Worm (Caenorhabditis elegans) whole organism, young adult: ENCODE results near the gene ddo-2.

Experiments
- B0019.2 ChIP-seq: fragments of 200-800 bp; sonication (Bioruptor generic); conservative IDR thresholded peaks from 2 replicates; pipeline ENCODE4 v1.3.6; 2022; ENCODE audit warnings: missing genetic modification reagents, missing genetic modification characterization, missing compliant biosample characterization
- D2030.7 ChIP-seq: fragments of 200-800 bp; sonication (Bioruptor generic); IDR thresholded peaks from 2 replicates; pipeline ENCODE4 v1.3.6; 2022; ENCODE audit warnings: missing genetic modification reagents, missing genetic modification characterization, missing compliant biosample characterization
- F22D6.2 ChIP-seq: sonication (generic microtip); optimal IDR thresholded peaks from 2 replicates; lab custom pipeline; 2016; ENCODE audit warnings: mild to moderate bottlenecking, missing genetic modification characterization, missing compliant biosample characterization
- F39B2.1 ChIP-seq: fragments of 200-800 bp; sonication (Bioruptor generic); IDR thresholded peaks from 2 replicates; pipeline ENCODE4 v1.3.6; 2022; ENCODE audit warnings: missing genetic modification reagents, missing genetic modification characterization, missing compliant biosample characterization
- F52B5.7 ChIP-seq: sonication (generic microtip); optimal IDR thresholded peaks from 2 replicates; lab custom pipeline; 2016; ENCODE audit warnings: mild to moderate bottlenecking, missing genetic modification characterization, missing compliant biosample characterization
- F57A8.1 ChIP-seq: fragments of 200-800 bp; sonication (Bioruptor generic); optimal IDR thresholded peaks from 2 replicates; lab custom pipeline; 2018; ENCODE audit warnings: mild to moderate bottlenecking, missing genetic modification characterization, moderate library complexity, missing compliant biosample characterization
- F57C9.4 ChIP-seq: sonication (generic microtip); optimal IDR thresholded peaks from 2 replicates; lab custom pipeline; 2017; ENCODE audit warnings: mild to moderate bottlenecking, missing genetic modification characterization, missing compliant biosample characterization
- T07F8.4 ChIP-seq: sonication (generic microtip); optimal IDR thresholded peaks from 2 replicates; lab custom pipeline; 2016; ENCODE audit warnings: mild to moderate bottlenecking, missing genetic modification characterization, moderate library complexity, missing compliant biosample characterization
- Y56A3A.18 ChIP-seq: fragments of 200-800 bp; sonication (Bioruptor generic); IDR thresholded peaks from 2 replicates; pipeline ENCODE4 v1.3.6; 2022; ENCODE audit warnings: missing genetic modification reagents, missing genetic modification characterization, missing compliant biosample characterization
- akir-1 ChIP-seq: fragments of 200-800 bp; sonication (Bioruptor generic); optimal IDR thresholded peaks from 2 replicates; lab custom pipeline; 2018; ENCODE audit warnings: mild to moderate bottlenecking, missing genetic modification characterization, moderate library complexity, missing compliant biosample characterization
- attf-3 ChIP-seq: fragments of 200-800 bp; sonication (Bioruptor generic); conservative IDR thresholded peaks from 2 replicates; pipeline ENCODE4 v1.3.6; 2022; ENCODE audit warnings: missing genetic modification reagents, missing genetic modification characterization, missing compliant biosample characterization
- attf-6 ChIP-seq: fragments of 200-800 bp; sonication (Bioruptor generic); IDR thresholded peaks from 2 replicates; pipeline ENCODE4 v1.3.6; 2022; ENCODE audit warnings: missing genetic modification reagents, missing genetic modification characterization, missing compliant biosample characterization
- ccch-3 ChIP-seq: fragments of 200-800 bp; sonication (Bioruptor generic); optimal IDR thresholded peaks from 2 replicates; lab custom pipeline; 2018; ENCODE audit warnings: mild to moderate bottlenecking, missing genetic modification characterization, missing compliant biosample characterization
- cebp-2 ChIP-seq: fragments of 200-800 bp; sonication (Bioruptor generic); IDR thresholded peaks from 2 replicates; pipeline ENCODE4 v1.3.6; 2022; ENCODE audit warnings: missing genetic modification characterization, missing compliant biosample characterization
- ceh-100 ChIP-seq: fragments of 200-800 bp; sonication (Bioruptor generic); IDR thresholded peaks from 2 replicates; pipeline ENCODE4 v1.3.6; 2022; ENCODE audit warnings: missing genetic modification reagents, missing genetic modification characterization, missing compliant biosample characterization
- ceh-40 ChIP-seq: fragments of 200-800 bp; sonication (Bioruptor generic); IDR thresholded peaks from 2 replicates; pipeline ENCODE4 v1.3.6; 2022; ENCODE audit warnings: missing genetic modification characterization, missing compliant biosample characterization
- die-1 ChIP-seq: sonication (generic microtip); optimal IDR thresholded peaks from 2 replicates; lab custom pipeline; 2016; ENCODE audit warnings: missing genotype, mild to moderate bottlenecking, missing genetic modification characterization, missing compliant biosample characterization
- dox-1 ChIP-seq: fragments of 200-800 bp; sonication (Bioruptor generic); IDR thresholded peaks from 2 replicates; pipeline ENCODE4 v1.3.6; 2022; ENCODE audit warnings: missing genetic modification reagents, missing genetic modification characterization, missing compliant biosample characterization
- efl-1 ChIP-seq: fragments of 150-350 bp; optimal IDR thresholded peaks from 2 replicates; lab custom pipeline; 2014; ENCODE audit warnings: missing biosample characterization, missing genetic modification reagents, missing genetic modification characterization
- egrh-3 ChIP-seq: fragments of 200-800 bp; sonication (Bioruptor generic); IDR thresholded peaks from 2 replicates; pipeline ENCODE4 v1.3.6; 2022; ENCODE audit warnings: missing genetic modification reagents, missing genetic modification characterization, missing compliant biosample characterization
- fkh-3 ChIP-seq: sonication (generic microtip); optimal IDR thresholded peaks from 2 replicates; lab custom pipeline; 2016; ENCODE audit warnings: mild to moderate bottlenecking, missing genetic modification characterization, missing compliant biosample characterization
- gei-17 ChIP-seq: fragments of 200-800 bp; sonication (Bioruptor generic); optimal IDR thresholded peaks from 2 replicates; lab custom pipeline; 2018; ENCODE audit warnings: mild to moderate bottlenecking, missing genetic modification characterization, missing compliant biosample characterization
- him-1 ChIP-seq: sonication (generic microtip); optimal IDR thresholded peaks from 2 replicates; lab custom pipeline; 2016; ENCODE audit warnings: missing genotype, missing genetic modification reagents, missing genetic modification characterization, missing compliant biosample characterization
- hrde-1 ChIP-seq: sonication (generic microtip); optimal IDR thresholded peaks from 2 replicates; lab custom pipeline; 2016; ENCODE audit warnings: missing genetic modification characterization, mild to moderate bottlenecking, missing compliant biosample characterization, moderate library complexity, missing genotype, missing genetic modification reagents, borderline replicate concordance
- let-526 ChIP-seq: fragments of 200-800 bp; sonication (Bioruptor generic); IDR thresholded peaks from 2 replicates; pipeline ENCODE4 v1.3.6; 2022; ENCODE audit warnings: missing genetic modification reagents, missing genetic modification characterization, missing compliant biosample characterization
- let-607 ChIP-seq, 2 experiments: fragments of 200-800 bp in 1 of 2; sonication (Bioruptor generic) in 1 of 2; sonication (generic microtip) in 1 of 2; optimal IDR thresholded peaks; 2 replicates each; lab custom pipeline; 2016 to 2018; ENCODE audit warnings: mild to moderate bottlenecking in 2 of 2, missing compliant biosample characterization in 2 of 2, missing genetic modification characterization in 2 of 2, moderate library complexity in 2 of 2, missing genotype in 1 of 2
- lin-35 ChIP-seq, 3 experiments: fragments of 150-350 bp in 2 of 3; sonication (generic microtip) in 1 of 3; optimal IDR thresholded peaks; 2 replicates each; lab custom pipeline; 2014 to 2018; ENCODE audit warnings: missing biosample characterization in 3 of 3, missing genetic modification characterization in 3 of 3, missing genetic modification reagents in 3 of 3
- lsl-1 ChIP-seq: fragments of 200-800 bp; sonication (Bioruptor generic); optimal IDR thresholded peaks from 2 replicates; lab custom pipeline; 2018; ENCODE audit warnings: mild to moderate bottlenecking, missing genetic modification characterization, moderate library complexity, missing compliant biosample characterization
- lsy-27 ChIP-seq: sonication (generic microtip); optimal IDR thresholded peaks from 2 replicates; lab custom pipeline; 2017; ENCODE audit warnings: missing genetic modification characterization, mild to moderate bottlenecking, missing compliant biosample characterization, antibody characterized with exemption, missing genotype, borderline replicate concordance; ENCODE audit not compliant: insufficient read depth
- madf-8 ChIP-seq: fragments of 200-800 bp; sonication (Bioruptor generic); conservative IDR thresholded peaks from 2 replicates; pipeline ENCODE4 v1.3.6; 2022; ENCODE audit warnings: missing genetic modification reagents, missing genetic modification characterization, missing compliant biosample characterization
- mcd-1 ChIP-seq: fragments of 200-800 bp; sonication (Bioruptor generic); IDR thresholded peaks from 2 replicates; pipeline ENCODE4 v1.3.6; 2022; ENCODE audit warnings: missing genetic modification reagents, missing genetic modification characterization, missing compliant biosample characterization
- nfyb-1 ChIP-seq: fragments of 200-800 bp; sonication (Bioruptor generic); IDR thresholded peaks from 2 replicates; pipeline ENCODE4 v1.3.6; 2022; ENCODE audit warnings: missing genetic modification reagents, missing genetic modification characterization, missing compliant biosample characterization
- nhr-179 ChIP-seq: sonication (generic microtip); optimal IDR thresholded peaks from 2 replicates; lab custom pipeline; 2016; ENCODE audit warnings: mild to moderate bottlenecking, missing genetic modification characterization, missing compliant biosample characterization
- nhr-27 ChIP-seq: fragments of 200-800 bp; sonication (Bioruptor generic); optimal IDR thresholded peaks from 2 replicates; lab custom pipeline; 2018; ENCODE audit warnings: mild to moderate bottlenecking, missing genetic modification characterization, moderate library complexity, missing compliant biosample characterization
- repo-1 ChIP-seq: sonication (generic microtip); optimal IDR thresholded peaks from 2 replicates; lab custom pipeline; 2017; ENCODE audit warnings: mild to moderate bottlenecking, missing genetic modification characterization, missing compliant biosample characterization
- rpc-1 ChIP-seq, 2 experiments: fragments of 150-350 bp in 1 of 2; sonication (generic microtip) in 1 of 2; optimal IDR thresholded peaks; 2 replicates each; lab custom pipeline; 2014 to 2018; ENCODE audit warnings: missing biosample characterization in 1 of 2, missing genetic modification characterization in 1 of 2, missing genetic modification reagents in 1 of 2, missing genotype in 1 of 2
- snpc-1.3 ChIP-seq: sonication (generic microtip); optimal IDR thresholded peaks from 2 replicates; lab custom pipeline; 2017; ENCODE audit warnings: missing genetic modification characterization, mild to moderate bottlenecking, missing compliant biosample characterization, antibody characterized with exemption, moderate library complexity, missing genotype, missing genetic modification reagents; ENCODE audit not compliant: insufficient read depth
- snpc-3.4 ChIP-seq: sonication (generic microtip); optimal IDR thresholded peaks from 2 replicates; lab custom pipeline; 2017; ENCODE audit warnings: missing genetic modification characterization, mild to moderate bottlenecking, missing compliant biosample characterization, antibody characterized with exemption, moderate library complexity, missing genotype, missing genetic modification reagents
- unc-130 ChIP-seq: sonication (generic microtip); optimal IDR thresholded peaks from 2 replicates; lab custom pipeline; 2016; ENCODE audit warnings: missing genetic modification reagents, missing genetic modification characterization, missing compliant biosample characterization
- zfh-2 ChIP-seq: fragments of 200-800 bp; sonication (Bioruptor generic); conservative IDR thresholded peaks from 2 replicates; pipeline ENCODE4 v1.3.6; 2022; ENCODE audit warnings: missing genetic modification reagents, missing genetic modification characterization, missing compliant biosample characterization
- ztf-25 ChIP-seq: fragments of 200-800 bp; sonication (Bioruptor generic); IDR thresholded peaks from 2 replicates; pipeline ENCODE4 v1.3.6; 2022; ENCODE audit warnings: missing genetic modification reagents, missing genetic modification characterization, missing compliant biosample characterization
- ztf-26 ChIP-seq: sonication (generic microtip); optimal IDR thresholded peaks from 2 replicates; lab custom pipeline; 2017; ENCODE audit warnings: missing genetic modification characterization, missing compliant biosample characterization

The ddo-2 gene

DNA sequence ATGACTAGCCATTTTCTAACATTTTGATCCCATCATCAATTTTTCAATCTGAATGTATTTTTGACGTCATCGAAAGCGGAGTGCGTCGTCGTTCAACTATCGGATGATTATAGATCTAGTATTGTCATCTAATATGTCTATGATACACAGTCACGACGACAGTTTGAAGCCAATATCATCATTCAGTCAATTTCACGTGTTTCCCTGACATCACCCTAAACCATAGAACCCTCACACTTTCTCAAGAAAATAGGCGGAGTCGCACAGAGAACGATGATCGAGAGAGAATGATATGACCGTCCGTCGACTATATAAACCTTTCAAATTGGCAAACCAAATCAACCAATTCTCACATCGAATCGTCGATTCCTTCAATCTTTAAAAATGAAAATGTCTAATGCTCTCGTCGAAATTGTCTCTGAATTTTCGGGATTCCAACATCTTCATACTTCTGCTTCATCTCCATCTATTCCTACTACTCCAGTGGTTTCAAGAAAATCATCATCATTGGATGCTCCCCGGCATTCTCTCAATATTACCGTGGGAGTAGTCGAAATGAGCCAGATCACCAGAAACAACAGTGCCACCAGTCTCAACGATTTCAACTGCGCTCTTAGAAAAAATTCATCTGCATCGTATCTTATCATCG is 19.6 kb downstream of the ddo-2 start, which contains the start of gene F18E3.13 (continued):
- TF ChIP-seq dox-1 (GFP tag; lab: Robert Waterston, UW): no peak
- no peak for TF ChIP-seq B0019.2 (GFP tag; lab: Robert Waterston, UW)
- no peak for TF ChIP-seq F57A8.1
- TF ChIP-seq gei-17 (GFP tag; lab: Kevin White, UChicago): no peak
- TF ChIP-seq attf-3 (GFP tag; lab: Robert Waterston, UW): no peak
- TF ChIP-seq ccch-3 (GFP tag; lab: Kevin White, UChicago): no peak
- no peak for TF ChIP-seq D2030.7
- TF ChIP-seq mcd-1 (GFP tag; lab: Robert Waterston, UW): no peak
- no peak for TF ChIP-seq him-1 (tag; lab: Kevin White, UChicago)
- TF ChIP-seq ceh-100: no peak
- TF ChIP-seq cebp-2: no peak
- no peak for TF ChIP-seq snpc-1.3 (tag; lab: Kevin White, UChicago)
- TF ChIP-seq F39B2.1 (GFP tag; lab: Robert Waterston, UW): no peak
- no peak for TF ChIP-seq lsy-27 (tag; lab: Kevin White, UChicago)
- no peak for TF ChIP-seq zfh-2 (GFP tag; lab: Robert Waterston, UW)
- TF ChIP-seq efl-1 (GFP tag; lab: Kevin White, UChicago): no peak
- TF ChIP-seq F52B5.7 (tag; lab: Kevin White, UChicago): no peak
- no peak for TF ChIP-seq rpc-1 (optimal IDR thresholded peaks at IDR 0.05; lab: Kevin White, UChicago)
- TF ChIP-seq rpc-1 (tag; optimal IDR thresholded peaks at IDR 0.05; lab: Kevin White, UChicago): no peak
- no peak for TF ChIP-seq nhr-179 (tag; lab: Kevin White, UChicago)
- TF ChIP-seq ztf-25 (GFP tag; lab: Robert Waterston, UW): no peak
- no peak for TF ChIP-seq attf-6 (GFP tag; lab: Robert Waterston, UW)
- peak; percentile 74 for TF ChIP-seq nfyb-1 (GFP tag; lab: Robert Waterston, UW)
- TF ChIP-seq nhr-27: no peak
- TF ChIP-seq egrh-3 (GFP tag; lab: Robert Waterston, UW): no peak
- TF ChIP-seq die-1: no peak
- TF ChIP-seq madf-8 (GFP tag; lab: Robert Waterston, UW): no peak
- TF ChIP-seq unc-130 (GFP tag; lab: Kevin White, UChicago): no peak
- no peak for TF ChIP-seq let-607 (tag; optimal IDR thresholded peaks at IDR 0.05; lab: Kevin White, UChicago)
- no peak for TF ChIP-seq lsl-1 (GFP tag; lab: Kevin White, UChicago)
- TF ChIP-seq akir-1 (GFP tag; lab: Kevin White, UChicago): no peak
- TF ChIP-seq F57C9.4: no peak
- TF ChIP-seq lin-35 (GFP tag; optimal IDR thresholded peaks at IDR 0.05; lab: Kevin White, UChicago): no peak
- no peak for TF ChIP-seq ceh-40 (GFP tag; lab: Robert Waterston, UW)
- TF ChIP-seq F22D6.2 (tag; lab: Kevin White, UChicago): peak; percentile 21
- no peak for TF ChIP-seq hrde-1 (tag; lab: Kevin White, UChicago)
- TF ChIP-seq fkh-3 (tag; lab: Kevin White, UChicago): no peak
- no peak for TF ChIP-seq let-526 (GFP tag; lab: Robert Waterston, UW)
- peak; percentile 79 for TF ChIP-seq ztf-26 (tag; lab: Kevin White, UChicago)
- TF ChIP-seq T07F8.4 (tag; lab: Kevin White, UChicago): no peak
- TF ChIP-seq Y56A3A.18 (GFP tag; lab: Robert Waterston, UW): no peak
- TF ChIP-seq repo-1: no peak
- no peak for TF ChIP-seq snpc-3.4 (tag; lab: Kevin White, UChicago)
